Worm (Caenorhabditis elegans) whole organism, L1 larva: ENCODE results near the gene hum-4.
"Not testable (repeated sequence)": the region's sequence is repeated elsewhere in the genome, so short reads cannot be mapped to it uniquely, and the experiment has no call there.

Experiments used
- C04F5.9 ChIP-seq: sonication (generic microtip); optimal IDR thresholded peaks from 2 replicates; lab custom pipeline; 2016; ENCODE audit warnings: missing genetic modification characterization, missing compliant biosample characterization
- F16B12.6 ChIP-seq: fragments of 150-350 bp; optimal IDR thresholded peaks from 2 replicates; lab custom pipeline; 2014; ENCODE audit warnings: missing biosample characterization, missing genetic modification characterization
- Y116A8C.19 ChIP-seq: sonication (generic microtip); optimal IDR thresholded peaks from 2 replicates; lab custom pipeline; 2016; ENCODE audit warnings: missing compliant biosample characterization, missing genetic modification characterization, borderline replicate concordance
- aha-1 ChIP-seq: fragments of 150-350 bp; optimal IDR thresholded peaks from 2 replicates; lab custom pipeline; 2014; ENCODE audit warnings: missing biosample characterization, missing genetic modification characterization
- alr-1 ChIP-seq: fragments of 200-800 bp; sonication (Bioruptor generic); optimal IDR thresholded peaks from 2 replicates; lab custom pipeline; 2018; ENCODE audit warnings: borderline replicate concordance, mild to moderate bottlenecking, missing genetic modification characterization, missing compliant biosample characterization
- ceh-63 ChIP-seq: fragments of 200-800 bp; sonication (Bioruptor generic); optimal IDR thresholded peaks from 2 replicates; lab custom pipeline; 2018; ENCODE audit warnings: mild to moderate bottlenecking, missing genetic modification characterization, missing compliant biosample characterization
- ceh-8 ChIP-seq: fragments of 200-800 bp; sonication (Bioruptor generic); optimal IDR thresholded peaks from 2 replicates; lab custom pipeline; 2018; ENCODE audit warnings: mild to moderate bottlenecking, missing genetic modification characterization, moderate library complexity, missing compliant biosample characterization
- ces-1 ChIP-seq: fragments of 150-350 bp; optimal IDR thresholded peaks from 2 replicates; lab custom pipeline; 2014; ENCODE audit warnings: missing biosample characterization, missing genetic modification reagents, missing genetic modification characterization
- dpl-1 ChIP-seq, 3 experiments: fragments of 150-350 bp in 2 of 3; sonication (generic microtip) in 1 of 3; optimal IDR thresholded peaks; 2 replicates each; lab custom pipeline; 2014 to 2017; ENCODE audit warnings: missing biosample characterization in 3 of 3, missing genetic modification characterization in 3 of 3, missing genetic modification reagents in 3 of 3
- efl-1 ChIP-seq, 4 experiments: fragments of 150-350 bp; optimal IDR thresholded peaks in 3 of 4; peaks in 1 of 4; 1 replicate in 1 of 4; 2 replicates in 3 of 4; lab custom pipeline; 2014; ENCODE audit warnings: missing biosample characterization in 2 of 4, missing genetic modification characterization in 2 of 4, missing genetic modification reagents in 2 of 4
- egl-13 ChIP-seq: sonication (generic microtip); optimal IDR thresholded peaks from 2 replicates; lab custom pipeline; 2016; ENCODE audit warnings: missing genotype, missing genetic modification reagents, missing genetic modification characterization, missing compliant biosample characterization
- egl-27 ChIP-seq, 2 experiments: fragments of 150-350 bp in 1 of 2; sonication (generic microtip); optimal IDR thresholded peaks; 3 replicates each; lab custom pipeline; 2017 to 2018; ENCODE audit warnings: missing biosample characterization in 2 of 2, missing genetic modification characterization in 2 of 2, missing genetic modification reagents in 2 of 2
- elt-2 ChIP-seq: sonication (generic microtip); optimal IDR thresholded peaks from 2 replicates; lab custom pipeline; 2016; ENCODE audit warnings: missing genetic modification characterization, mild to moderate bottlenecking, inconsistent platforms, missing compliant biosample characterization, missing genetic modification reagents
- elt-3 ChIP-seq, 6 experiments: fragments of 150-350 bp in 1 of 6; sonication (generic microtip); optimal IDR thresholded peaks; 2 replicates each; lab custom pipeline; 2017 to 2018; ENCODE audit warnings: missing biosample characterization in 6 of 6, missing genetic modification characterization in 6 of 6, inconsistent platforms in 1 of 6
- ets-5 ChIP-seq: fragments of 200-800 bp; sonication (Bioruptor generic); IDR thresholded peaks from 2 replicates; pipeline ENCODE4 v1.3.6; 2022; ENCODE audit warnings: missing genetic modification characterization, missing compliant biosample characterization
- fkh-8 ChIP-seq: sonication (generic microtip); optimal IDR thresholded peaks from 2 replicates; lab custom pipeline; 2016; ENCODE audit warnings: mild to moderate bottlenecking, missing genetic modification characterization, missing compliant biosample characterization
- fos-1 ChIP-seq: fragments of 150-350 bp; optimal IDR thresholded peaks from 2 replicates; lab custom pipeline; 2014; ENCODE audit warnings: missing biosample characterization, missing genetic modification characterization
- hlh-17 ChIP-seq: fragments of 200-800 bp; sonication (Bioruptor generic); optimal IDR thresholded peaks from 2 replicates; lab custom pipeline; 2018; ENCODE audit warnings: missing genetic modification characterization, mild to moderate bottlenecking, missing compliant biosample characterization, moderate library complexity, borderline replicate concordance
- lin-35 ChIP-seq, 2 experiments: fragments of 150-350 bp; optimal IDR thresholded peaks; 2 replicates each; lab custom pipeline; 2014; ENCODE audit warnings: missing biosample characterization in 2 of 2, missing genetic modification characterization in 2 of 2, missing genetic modification reagents in 2 of 2
- lin-39 ChIP-seq: fragments of 150-350 bp; optimal IDR thresholded peaks from 2 replicates; lab custom pipeline; 2014; ENCODE audit warnings: missing biosample characterization, missing genetic modification reagents, missing genetic modification characterization
- lir-3 ChIP-seq: sonication (generic microtip); optimal IDR thresholded peaks from 2 replicates; lab custom pipeline; 2016; ENCODE audit warnings: mild to moderate bottlenecking, missing genetic modification characterization, moderate library complexity, missing compliant biosample characterization; ENCODE audit not compliant: poor library complexity
- mdl-1 ChIP-seq, 2 experiments: fragments of 150-350 bp; optimal IDR thresholded peaks; 2 replicates each; lab custom pipeline; 2014 to 2017; ENCODE audit warnings: missing biosample characterization in 2 of 2, missing genetic modification characterization in 2 of 2, inconsistent platforms in 1 of 2
- mef-2 ChIP-seq: fragments of 150-350 bp; optimal IDR thresholded peaks from 2 replicates; lab custom pipeline; 2014; ENCODE audit warnings: missing biosample characterization, missing genetic modification characterization
- mep-1 ChIP-seq: fragments of 150-350 bp; optimal IDR thresholded peaks from 2 replicates; lab custom pipeline; 2014; ENCODE audit warnings: missing biosample characterization, missing genetic modification characterization
- nhr-11 ChIP-seq: fragments of 150-350 bp; optimal IDR thresholded peaks from 2 replicates; lab custom pipeline; 2014; ENCODE audit warnings: missing biosample characterization, missing genetic modification characterization
- nhr-12 ChIP-seq: sonication (generic microtip); optimal IDR thresholded peaks from 2 replicates; lab custom pipeline; 2017; ENCODE audit warnings: missing biosample characterization, missing genetic modification characterization
- nhr-20 ChIP-seq: sonication (generic microtip); optimal IDR thresholded peaks from 2 replicates; lab custom pipeline; 2016; ENCODE audit warnings: mild to moderate bottlenecking, missing genetic modification characterization, missing compliant biosample characterization
- nhr-237 ChIP-seq: fragments of 150-350 bp; optimal IDR thresholded peaks from 2 replicates; lab custom pipeline; 2014; ENCODE audit warnings: missing biosample characterization, missing genetic modification characterization
- nhr-28 ChIP-seq: fragments of 150-350 bp; optimal IDR thresholded peaks from 2 replicates; lab custom pipeline; 2014; ENCODE audit warnings: missing biosample characterization, missing genetic modification characterization
- nhr-47 ChIP-seq: sonication (generic microtip); optimal IDR thresholded peaks from 2 replicates; lab custom pipeline; 2016; ENCODE audit warnings: mild to moderate bottlenecking, missing genetic modification characterization, moderate library complexity, missing compliant biosample characterization
- nhr-76 ChIP-seq: sonication (generic microtip); optimal IDR thresholded peaks from 2 replicates; lab custom pipeline; 2017; ENCODE audit warnings: missing biosample characterization, missing genetic modification characterization
- pax-3 ChIP-seq: fragments of 200-800 bp; sonication (Bioruptor generic); optimal IDR thresholded peaks from 2 replicates; lab custom pipeline; 2018; ENCODE audit warnings: mild to moderate bottlenecking, missing genetic modification characterization, moderate library complexity, missing compliant biosample characterization
- pqm-1 ChIP-seq: sonication (generic microtip); optimal IDR thresholded peaks from 3 replicates; lab custom pipeline; 2017; ENCODE audit warnings: missing biosample characterization, missing genetic modification characterization
- rnt-1 ChIP-seq: sonication (generic microtip); optimal IDR thresholded peaks from 2 replicates; lab custom pipeline; 2016; ENCODE audit warnings: mild to moderate bottlenecking, missing genetic modification characterization, moderate library complexity, missing compliant biosample characterization
- skn-1 ChIP-seq: fragments of 150-350 bp; optimal IDR thresholded peaks from 2 replicates; lab custom pipeline; 2014; ENCODE audit warnings: missing biosample characterization, missing genetic modification characterization
- snpc-4 ChIP-seq: fragments of 150-350 bp; optimal IDR thresholded peaks from 2 replicates; lab custom pipeline; 2014; ENCODE audit warnings: missing biosample characterization, missing genetic modification characterization
- sox-4 ChIP-seq: sonication (generic microtip); optimal IDR thresholded peaks from 2 replicates; lab custom pipeline; 2016; ENCODE audit warnings: missing genetic modification characterization, missing compliant biosample characterization
- sup-37 ChIP-seq: fragments of 200-800 bp; sonication (Bioruptor generic); optimal IDR thresholded peaks from 2 replicates; lab custom pipeline; 2018; ENCODE audit warnings: mild to moderate bottlenecking, missing genetic modification characterization, missing compliant biosample characterization
- tbx-2 ChIP-seq: sonication (generic microtip); optimal IDR thresholded peaks from 2 replicates; lab custom pipeline; 2016; ENCODE audit warnings: missing genetic modification characterization, missing compliant biosample characterization
- tlp-1 ChIP-seq: fragments of 150-350 bp; optimal IDR thresholded peaks from 2 replicates; lab custom pipeline; 2014; ENCODE audit warnings: missing biosample characterization, missing genetic modification characterization
- unc-30 ChIP-seq: sonication (generic microtip); optimal IDR thresholded peaks from 2 replicates; lab custom pipeline; 2017; ENCODE audit warnings: missing biosample characterization, missing genetic modification characterization
- unc-62 ChIP-seq: fragments of 150-350 bp; optimal IDR thresholded peaks from 2 replicates; lab custom pipeline; 2014; ENCODE audit warnings: missing biosample characterization, missing genetic modification reagents, missing genetic modification characterization
- unc-98 ChIP-seq: fragments of 200-800 bp; sonication (Bioruptor generic); IDR thresholded peaks from 2 replicates; pipeline ENCODE4 v1.3.6; 2022; ENCODE audit warnings: missing genetic modification characterization, missing compliant biosample characterization
- zip-4 ChIP-seq: fragments of 200-800 bp; sonication (Bioruptor generic); optimal IDR thresholded peaks from 2 replicates; lab custom pipeline; 2018; ENCODE audit warnings: mild to moderate bottlenecking, missing genetic modification characterization, moderate library complexity, missing compliant biosample characterization

Gene hum-4

DNA sequence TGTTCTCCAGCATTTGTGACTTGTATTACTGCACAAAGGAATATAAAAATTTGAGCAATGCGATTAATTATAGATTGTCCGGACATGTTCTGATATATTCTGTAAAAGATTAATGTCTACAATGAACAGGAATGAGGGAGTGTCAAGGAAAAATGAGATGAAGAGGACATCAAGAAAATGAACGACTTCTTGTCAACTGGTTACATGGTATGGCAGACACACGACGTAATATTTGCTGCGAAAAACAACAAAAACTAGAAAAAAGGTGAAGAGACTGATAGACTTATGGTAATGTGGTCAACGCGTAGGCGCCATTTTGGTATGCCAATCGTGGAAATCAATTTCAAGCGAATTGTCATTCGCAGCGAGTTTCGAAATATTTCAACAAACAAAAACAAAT is 13.1 kb upstream of the hum-4 start, which contains the start of gene igeg-2:
Gene igeg-2, minus strand, starts transcription at position 101 of the 400 bp plus-strand sequence.
- TF ChIP-seq tbx-2 (no peak), nhr-12 (tag; lab: Kevin White, UChicago) (no peak), nhr-47 (no peak), C04F5.9 (tag; lab: Kevin White, UChicago) (no peak), snpc-4 (tag; lab: Kevin White, UChicago) (no peak), nhr-28 (tag; lab: Kevin White, UChicago) (no peak), nhr-237 (no peak), fkh-8 (no peak), nhr-11 (tag; lab: Kevin White, UChicago) (no peak), elt-2 (tag; lab: Kevin White, UChicago) (no peak), sup-37 (GFP tag; lab: Kevin White, UChicago) (no peak)

DNA sequence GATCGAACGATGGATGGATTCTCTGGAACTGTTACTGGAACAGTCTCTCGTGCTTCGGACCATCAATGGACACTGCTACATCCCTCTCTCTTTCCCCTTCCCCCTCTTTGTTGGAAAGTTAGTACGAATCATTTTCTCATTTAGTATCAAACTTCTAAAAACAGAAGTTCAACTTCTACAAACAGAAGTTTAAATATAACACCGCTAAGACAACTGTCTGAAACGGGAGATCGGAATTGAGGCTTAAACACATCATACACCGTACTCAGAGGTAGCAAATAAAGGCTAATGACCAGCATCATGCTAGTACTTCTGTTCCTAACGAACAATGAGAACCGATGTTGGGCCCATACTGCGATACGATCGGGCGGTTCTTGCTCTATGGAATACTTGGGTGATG is 6.4 kb upstream of the hum-4 start, which contains the start of gene F46C3.7:
Gene F46C3.7, plus strand, starts transcription at position 301 of the 400 bp plus-strand sequence.
- not testable (repeated sequence) for TF ChIP-seq mdl-1 (tag; optimal IDR thresholded peaks at IDR 0.05; lab: Kevin White, UChicago); pax-3; pqm-1 (tag; lab: Kevin White, UChicago)
- TF ChIP-seq, all 84 proteins: peak for 0; not testable (repeated sequence) for 84

DNA sequence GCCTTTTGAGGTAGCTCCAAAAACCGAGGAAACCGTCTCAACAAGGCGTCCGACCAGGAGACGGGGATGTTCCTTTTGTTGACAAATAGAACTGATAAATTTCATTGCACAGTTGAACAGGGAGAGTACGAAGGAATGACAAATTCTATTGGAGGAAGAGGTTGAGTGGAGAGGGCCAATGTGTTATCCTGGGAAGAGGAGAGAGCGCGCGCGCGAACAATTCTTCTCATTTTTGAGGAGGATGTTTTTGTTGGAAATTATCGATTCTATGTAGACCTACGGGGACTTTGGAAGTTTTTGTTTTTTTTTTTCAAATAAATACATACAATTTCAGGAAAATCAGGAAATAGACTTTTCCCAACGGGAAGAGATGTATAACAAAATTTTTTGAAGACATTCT is 4.3 kb upstream of the hum-4 start:
- TF ChIP-seq Y116A8C.19 (tag; lab: Kevin White, UChicago) (no peak), zip-4 (GFP tag; lab: Kevin White, UChicago) (no peak), unc-62 (GFP tag; lab: Kevin White, UChicago) (no peak), ces-1 (no peak), nhr-76 (tag; lab: Kevin White, UChicago) (no peak), tbx-2 (no peak), efl-1 (optimal IDR thresholded peaks at IDR 0.05; lab: Kevin White, UChicago) (no peak), efl-1 (GFP tag; optimal IDR thresholded peaks at IDR 0.05 in 1 of 2; lab: Kevin White, UChicago) (no peak), sox-4 (no peak), egl-13 (tag; lab: Kevin White, UChicago) (no peak)

DNA sequence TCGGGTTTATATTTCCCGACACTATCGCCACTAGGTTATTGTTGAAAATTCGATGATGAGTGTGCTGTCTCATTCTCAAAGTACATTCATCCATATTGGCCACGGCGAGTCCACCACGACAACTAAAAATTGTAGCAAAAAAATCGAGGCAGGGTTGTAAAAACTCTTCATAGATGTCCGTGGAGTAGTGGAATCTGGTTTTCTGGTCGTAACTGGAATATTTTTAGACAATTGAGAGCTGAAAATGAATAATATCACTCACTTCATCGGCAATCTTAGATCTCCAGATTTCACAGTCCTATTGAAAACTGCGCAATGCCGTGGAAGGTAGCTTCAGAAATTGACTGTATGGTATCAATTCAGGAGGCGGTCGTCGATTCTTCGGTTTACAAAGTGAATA is 2.1 kb upstream of the hum-4 start:
- TF ChIP-seq nhr-20 (no peak), lir-3 (tag; lab: Kevin White, UChicago) (no peak), dpl-1 (GFP tag; optimal IDR thresholded peaks at IDR 0.05; lab: Kevin White, UChicago) (no peak), hlh-17 (GFP tag; lab: Kevin White, UChicago) (no peak), tlp-1 (no peak), alr-1 (tag; lab: Kevin White, UChicago) (no peak), fkh-8 (no peak), mef-2 (tag; lab: Kevin White, UChicago) (no peak), F16B12.6 (no peak), ets-5 (GFP tag; lab: Robert Waterston, UW) (no peak), egl-27 (tag; optimal IDR thresholded peaks at IDR 0.05; lab: Kevin White, UChicago) (no peak), aha-1 (tag; lab: Kevin White, UChicago) (no peak)

DNA sequence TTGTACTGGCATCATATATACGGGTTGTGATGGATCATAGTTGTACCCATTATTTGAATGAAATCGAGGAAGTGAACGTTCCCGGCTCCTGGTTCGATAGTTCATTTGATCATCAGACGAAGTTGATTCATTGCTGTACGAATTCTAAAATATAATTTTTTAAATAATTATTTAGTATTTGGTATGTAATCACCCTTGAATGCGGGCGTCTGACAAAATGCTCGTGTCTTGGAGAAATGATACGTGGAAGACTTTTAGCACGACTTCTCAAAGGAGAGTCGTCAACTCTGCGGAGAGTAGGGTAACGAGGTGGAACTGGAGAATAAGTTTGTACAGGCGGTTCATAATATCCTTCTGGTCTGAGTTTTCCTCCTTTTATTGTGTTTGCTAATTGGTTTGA is 5.8 kb downstream of the hum-4 start:
- no peak for TF ChIP-seq aha-1 (tag; lab: Kevin White, UChicago)
- TF ChIP-seq unc-98 (GFP tag; lab: Robert Waterston, UW), result no peak
- no peak for TF ChIP-seq lin-35 (GFP tag; optimal IDR thresholded peaks at IDR 0.05; lab: Kevin White, UChicago)
- no peak for TF ChIP-seq skn-1 (tag; lab: Kevin White, UChicago)
- no peak for TF ChIP-seq egl-27 (tag; optimal IDR thresholded peaks at IDR 0.05; lab: Kevin White, UChicago)
- TF ChIP-seq mep-1, result no peak
- TF ChIP-seq fos-1 (tag; lab: Kevin White, UChicago), result no peak
- TF ChIP-seq rnt-1 (tag; lab: Kevin White, UChicago), result no peak
- TF ChIP-seq nhr-12 (tag; lab: Kevin White, UChicago), result no peak
- no peak for TF ChIP-seq egl-13 (tag; lab: Kevin White, UChicago)
- TF ChIP-seq unc-30 (tag; lab: Kevin White, UChicago), result no peak
- no peak for TF ChIP-seq lin-39 (tag; lab: Kevin White, UChicago)
- TF ChIP-seq ceh-8, result no peak
- no peak for TF ChIP-seq elt-3 (tag; optimal IDR thresholded peaks at IDR 0.05; lab: Kevin White, UChicago)
- TF ChIP-seq ceh-63 (GFP tag; lab: Kevin White, UChicago), result no peak
